Worm (Caenorhabditis elegans) whole organism, L2 larva: ENCODE data around the gene W04E12.5.

Experiments
- fos-1 ChIP-seq: fragments of 150-350 bp; optimal IDR thresholded peaks from 2 replicates; lab custom pipeline; 2014; ENCODE audit warnings: missing biosample characterization, missing genetic modification characterization
- snpc-4 ChIP-seq: fragments of 150-350 bp; optimal IDR thresholded peaks from 2 replicates; lab custom pipeline; 2014; ENCODE audit warnings: missing biosample characterization, missing genetic modification characterization
- unc-39 ChIP-seq: fragments of 150-350 bp; optimal IDR thresholded peaks from 2 replicates; lab custom pipeline; 2014; ENCODE audit warnings: missing biosample characterization, missing genetic modification characterization

- no peak for TF ChIP-seq unc-39
- TF ChIP-seq snpc-4 (tag; lab: Kevin White, UChicago), result no peak
- TF ChIP-seq fos-1 (tag; lab: Kevin White, UChicago), result no peak
Observed at ce11 chrV:19715847-19716246, 30.1 kb upstream of the W04E12.5 start, which contains the start of gene Y43F8C.17.
